Fruit fly (Drosophila melanogaster): ENCODE data around the gene CG10654.
A peak's percentile ranks its signal among the peaks of the same experiment; 100 is the strongest.

The CG10654 gene

dm6 chr3L:12507571-12507970 lies at the start of gene CG10654:
Gene CG10654, minus strand, starts transcription at chr3L:12507840.
- peak; percentile 38 for TF ChIP-seq Ets97D (GFP tag; optimal IDR thresholded peaks at IDR 0.05)
- TF ChIP-seq CG13296 (GFP tag; optimal IDR thresholded peaks at IDR 0.05): peak; percentile 15
- TF ChIP-seq Med (GFP tag): peak; percentile 70
- TF ChIP-seq Hmr (GFP tag; optimal IDR thresholded peaks at IDR 0.05): no peak
- no peak for TF ChIP-seq CG15269 (tag; optimal IDR thresholded peaks at IDR 0.05)
- no peak for TF ChIP-seq CG15479 (GFP tag; optimal IDR thresholded peaks at IDR 0.05)
- TF ChIP-seq tin (GFP tag; optimal IDR thresholded peaks at IDR 0.05): no peak
- TF ChIP-seq pb (GFP tag; optimal IDR thresholded peaks at IDR 0.05): peak; percentile 9
- TF ChIP-seq Awh (GFP tag; IDR thresholded peaks at IDR 0.05): 0 out of 2 replicates have a peak, but pooled peaks have one; percentile 11
- TF ChIP-seq HmgD (GFP tag; optimal IDR thresholded peaks at IDR 0.05): no peak
- no peak for TF ChIP-seq gsb (GFP tag; IDR thresholded peaks at IDR 0.05)
- no peak for TF ChIP-seq Scr (GFP tag; IDR thresholded peaks at IDR 0.05; ENCODE audit: partially characterized antibody)
- TF ChIP-seq mirr (GFP tag; optimal IDR thresholded peaks at IDR 0.05): no peak
- TF ChIP-seq sc (optimal IDR thresholded peaks at IDR 0.05): no peak
- TF ChIP-seq sc (GFP tag; optimal IDR thresholded peaks at IDR 0.05): no peak
- peak; percentile 41 for TF ChIP-seq Fer1 (GFP tag; optimal IDR thresholded peaks at IDR 0.05)
- TF ChIP-seq CG34376 (GFP tag; optimal IDR thresholded peaks at IDR 0.05): peak; percentile 45
- 0 out of 2 replicates have a peak, but pooled peaks have one; percentile 18 for TF ChIP-seq Rfx (GFP tag; IDR thresholded peaks at IDR 0.05)
- TF ChIP-seq CG6683 (GFP tag; optimal IDR thresholded peaks at IDR 0.05): peak; percentile 4
- TF ChIP-seq HLHmδ (GFP tag; optimal IDR thresholded peaks at IDR 0.05): no peak
- peak; percentile 7 for TF ChIP-seq MESR4 (GFP tag; optimal IDR thresholded peaks at IDR 0.05)
- peak; percentile 10; the same call in 1 of the 2 replicates for TF ChIP-seq E2f2 (GFP tag; IDR thresholded peaks at IDR 0.05)
- peak; percentile 51 for TF ChIP-seq sens (GFP tag)
- TF ChIP-seq vnd (GFP tag; IDR thresholded peaks at IDR 0.05; ENCODE audit: partially characterized antibody): no peak
- peak; percentile 14; the same call in 1 of the 3 replicates for TF ChIP-seq CG6175 (GFP tag; IDR thresholded peaks at IDR 0.05)
- 0 out of 3 replicates have a peak, but pooled peaks have one; percentile 38 for TF ChIP-seq CG6791 (GFP tag; IDR thresholded peaks at IDR 0.05; ENCODE audit: partially characterized antibody)
- no peak for TF ChIP-seq CG14667 (GFP tag; IDR thresholded peaks at IDR 0.05)
- peak; percentile 60; the same call in 2 of the 3 replicates for TF ChIP-seq ci (GFP tag; IDR thresholded peaks at IDR 0.05)
- TF ChIP-seq CG16779 (GFP tag; IDR thresholded peaks at IDR 0.05): no peak
- peak; percentile 33 for TF ChIP-seq CG7987 (GFP tag; optimal IDR thresholded peaks at IDR 0.05)
- TF ChIP-seq CG15514 (GFP tag; optimal IDR thresholded peaks at IDR 0.05): peak; percentile 28
- peak; percentile 37 for TF ChIP-seq CG18599 (GFP tag; optimal IDR thresholded peaks at IDR 0.05)

DNA sequence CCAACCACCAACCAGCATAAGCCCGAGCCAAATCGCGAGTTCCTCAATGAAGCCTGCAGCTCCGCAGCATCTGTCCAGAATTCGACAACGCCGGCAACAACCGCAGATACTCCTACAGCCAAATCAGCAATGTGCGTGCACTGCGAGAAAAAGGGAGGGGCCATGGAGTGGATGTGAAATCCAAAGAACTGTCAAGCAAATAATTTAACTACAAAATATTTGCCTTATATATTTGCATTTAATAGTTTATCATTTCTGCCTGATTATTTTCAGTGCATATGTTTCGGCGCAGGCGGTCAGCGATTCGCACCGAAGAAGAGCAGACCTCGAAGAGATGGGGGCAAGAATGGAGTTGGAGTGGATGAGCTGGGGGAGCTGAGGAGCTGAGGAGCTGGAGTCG lies 44.0 kb upstream of the CG10654 start:
- TF ChIP-seq Atf-2 (GFP tag; optimal IDR thresholded peaks at IDR 0.05) (no peak), CG15479 (GFP tag; optimal IDR thresholded peaks at IDR 0.05) (no peak), CG12769 (tag; optimal IDR thresholded peaks at IDR 0.05) (no peak), CG14050 (GFP tag; IDR thresholded peaks at IDR 0.05) (no peak), D (optimal IDR thresholded peaks at IDR 0.05) (no peak), D (GFP tag; optimal IDR thresholded peaks at IDR 0.05) (no peak), sisA (GFP tag; IDR thresholded peaks at IDR 0.05) (peak; percentile 25; the same call in 1 of the 2 replicates), HLH3B (GFP tag; IDR thresholded peaks at IDR 0.05) (no peak), tgo (GFP tag; IDR thresholded peaks at IDR 0.05) (peak; percentile 38; the same call in 1 of the 3 replicates), jigr1 (GFP tag; IDR thresholded peaks at IDR 0.05) (no peak), tna (GFP tag; IDR thresholded peaks at IDR 0.05; ENCODE audit: partially characterized antibody) (no peak), CG3407 (GFP tag; optimal IDR thresholded peaks at IDR 0.05) (no peak), CG2875 (GFP tag; optimal IDR thresholded peaks at IDR 0.05) (no peak), CG12104 (GFP tag; optimal IDR thresholded peaks at IDR 0.05) (no peak), z (GFP tag; IDR thresholded peaks at IDR 0.05) (0 out of 3 replicates have a peak, but pooled peaks have one; percentile 4), ham (GFP tag; IDR thresholded peaks at IDR 0.05) (no peak), Med (GFP tag) (peak; percentile 73), crol (GFP tag; IDR thresholded peaks at IDR 0.05) (no peak), bigmax (GFP tag; optimal IDR thresholded peaks at IDR 0.05) (no peak), corto (GFP tag; optimal IDR thresholded peaks at IDR 0.05) (peak; percentile 58), Fer3 (tag; optimal IDR thresholded peaks at IDR 0.05) (no peak), az2 (GFP tag; optimal IDR thresholded peaks at IDR 0.05) (no peak), Sin3A (optimal IDR thresholded peaks at IDR 0.05) (no peak)
